Fruit fly (Drosophila melanogaster) whole organism, embryonic: ENCODE data around the gene Hpr1.

Experiments
- Blimp-1 ChIP-seq: fragments of 200-800 bp; sonication (Bioruptor generic); optimal IDR thresholded peaks from 3 replicates; lab custom pipeline; 2018; ENCODE audit warnings: missing biosample characterization, missing genetic modification characterization, mild to moderate bottlenecking, moderate library complexity, missing genetic modification reagents
- CG10321 ChIP-seq: fragments of 200-800 bp; sonication (Bioruptor generic); IDR thresholded peaks from 2 replicates; pipeline ENCODE4 v1.3.6; 2022; ENCODE audit warnings: missing biosample characterization, missing genetic modification characterization
- CG11723 ChIP-seq: fragments of 200-800 bp; sonication (Bioruptor generic); optimal IDR thresholded peaks from 2 replicates; lab custom pipeline; 2017; ENCODE audit warnings: missing biosample characterization, mild to moderate bottlenecking, missing genetic modification characterization
- CG12299 ChIP-seq: fragments of 200-800 bp; sonication (Bioruptor generic); optimal IDR thresholded peaks from 2 replicates; lab custom pipeline; 2018; ENCODE audit warnings: missing biosample characterization, mild to moderate bottlenecking, missing genetic modification characterization
- CG1233 ChIP-seq: fragments of 200-800 bp; sonication (Bioruptor generic); optimal IDR thresholded peaks from 4 replicates; lab custom pipeline; 2018; ENCODE audit warnings: missing biosample characterization, mild to moderate bottlenecking, missing genetic modification characterization
- CG12942 ChIP-seq: fragments of 200-800 bp; sonication (Bioruptor generic); optimal IDR thresholded peaks from 3 replicates; lab custom pipeline; 2016; ENCODE audit warnings: missing biosample characterization, missing genetic modification characterization
- CG13287 ChIP-seq: fragments of 200-800 bp; sonication (Bioruptor generic); IDR thresholded peaks from 2 replicates; pipeline ENCODE4 v1.3.6; 2022; ENCODE audit warnings: missing biosample characterization, missing genetic modification characterization; ENCODE audit not compliant: partially characterized antibody
- CG14860 ChIP-seq: fragments of 200-800 bp; sonication (Bioruptor generic); IDR thresholded peaks from 3 replicates; pipeline ENCODE4 v1.3.6; 2022; ENCODE audit warnings: missing biosample characterization, missing genetic modification characterization; ENCODE audit not compliant: partially characterized antibody
- CG1647 ChIP-seq: fragments of 200-800 bp; sonication (Bioruptor generic); optimal IDR thresholded peaks from 3 replicates; lab custom pipeline; 2016; ENCODE audit warnings: missing biosample characterization, missing genetic modification characterization
- CG16815 ChIP-seq: fragments of 200-800 bp; sonication (Bioruptor generic); optimal IDR thresholded peaks from 3 replicates; lab custom pipeline; 2017; ENCODE audit warnings: missing biosample characterization, mild to moderate bottlenecking, missing genetic modification characterization
- CG17361 ChIP-seq: fragments of 200-800 bp; sonication (Bioruptor generic); IDR thresholded peaks from 3 replicates; pipeline ENCODE4 v1.3.6; 2022; ENCODE audit warnings: missing biosample characterization, missing genetic modification characterization
- CG17802 ChIP-seq: fragments of 200-800 bp; sonication (Bioruptor generic); optimal IDR thresholded peaks from 2 replicates; lab custom pipeline; 2018; ENCODE audit warnings: missing biosample characterization, mild to moderate bottlenecking, missing genetic modification characterization, moderate library complexity
- CG2678 ChIP-seq: fragments of 200-800 bp; sonication (Bioruptor generic); optimal IDR thresholded peaks from 3 replicates; lab custom pipeline; 2019; ENCODE audit warnings: missing biosample characterization, mild to moderate bottlenecking, missing genetic modification characterization, moderate library complexity
- CG32532 ChIP-seq: fragments of 200-800 bp; sonication (Bioruptor generic); IDR thresholded peaks from 2 replicates; pipeline ENCODE4 v1.3.6; 2022; ENCODE audit warnings: missing biosample characterization, missing genetic modification characterization
- CG32767 ChIP-seq: fragments of 200-800 bp; sonication (Bioruptor generic); IDR thresholded peaks from 2 replicates; pipeline ENCODE4 v1.3.6; 2022; ENCODE audit warnings: missing biosample characterization, missing genetic modification characterization
- CG33557 ChIP-seq: fragments of 200-800 bp; sonication (Bioruptor generic); optimal IDR thresholded peaks from 2 replicates; lab custom pipeline; 2019; ENCODE audit warnings: missing biosample characterization, mild to moderate bottlenecking, missing genetic modification characterization, moderate library complexity
- CG34422 ChIP-seq: fragments of 200-800 bp; sonication (Bioruptor generic); IDR thresholded peaks from 3 replicates; pipeline ENCODE4 v1.3.6; 2022; ENCODE audit warnings: missing biosample characterization, missing genetic modification characterization
- CG42726 ChIP-seq: fragments of 200-800 bp; sonication (Bioruptor generic); IDR thresholded peaks from 2 replicates; pipeline ENCODE4 v1.3.6; 2022; ENCODE audit warnings: missing biosample characterization, missing genetic modification characterization; ENCODE audit not compliant: partially characterized antibody
- CG5245 ChIP-seq: fragments of 200-800 bp; sonication (Bioruptor generic); optimal IDR thresholded peaks from 3 replicates; lab custom pipeline; 2016; ENCODE audit warnings: missing biosample characterization, missing genetic modification characterization
- CG6689 ChIP-seq: fragments of 200-800 bp; sonication (Bioruptor generic); IDR thresholded peaks from 2 replicates; pipeline ENCODE4 v1.3.6; 2022; ENCODE audit warnings: missing biosample characterization, missing genetic modification characterization
- CG7987 ChIP-seq: fragments of 200-800 bp; sonication (Bioruptor generic); optimal IDR thresholded peaks from 2 replicates; lab custom pipeline; 2018; ENCODE audit warnings: missing biosample characterization, mild to moderate bottlenecking, missing genetic modification characterization, moderate library complexity
- CG8281 ChIP-seq: fragments of 200-800 bp; sonication (Bioruptor generic); optimal IDR thresholded peaks from 2 replicates; lab custom pipeline; 2018; ENCODE audit warnings: missing biosample characterization, mild to moderate bottlenecking, missing genetic modification characterization, moderate library complexity
- CG9215 ChIP-seq: fragments of 200-800 bp; sonication (Bioruptor generic); IDR thresholded peaks from 2 replicates; pipeline ENCODE4 v1.3.6; 2022; ENCODE audit warnings: missing biosample characterization, missing genetic modification characterization
- Drgx ChIP-seq: fragments of 200-800 bp; sonication (Bioruptor generic); IDR thresholded peaks from 2 replicates; pipeline ENCODE4 v1.3.6; 2022; ENCODE audit warnings: missing biosample characterization, missing genetic modification characterization
- Gsc ChIP-seq: fragments of 200-800 bp; sonication (Bioruptor generic); IDR thresholded peaks from 2 replicates; pipeline ENCODE4 v1.3.6; 2022; ENCODE audit warnings: missing biosample characterization, missing genetic modification characterization
- Hey ChIP-seq: fragments of 200-800 bp; sonication (Bioruptor generic); optimal IDR thresholded peaks from 3 replicates; lab custom pipeline; 2018; ENCODE audit warnings: missing biosample characterization, mild to moderate bottlenecking, missing genetic modification characterization
- Nf-YC ChIP-seq: fragments of 200-800 bp; optimal IDR thresholded peaks from 3 replicates; lab custom pipeline; 2019; ENCODE audit warnings: missing biosample characterization, mild to moderate bottlenecking, missing genetic modification characterization, moderate library complexity
- PHDP ChIP-seq: fragments of 200-800 bp; sonication (Bioruptor generic); optimal IDR thresholded peaks from 3 replicates; lab custom pipeline; 2018; ENCODE audit warnings: missing biosample characterization, mild to moderate bottlenecking, missing genetic modification characterization, moderate library complexity
- Side ChIP-seq: fragments of 200-800 bp; sonication (Bioruptor generic); optimal IDR thresholded peaks from 2 replicates; lab custom pipeline; 2016; ENCODE audit warnings: missing biosample characterization, missing genetic modification characterization
- ase ChIP-seq: fragments of 200-800 bp; sonication (Bioruptor generic); IDR thresholded peaks from 3 replicates; pipeline ENCODE4 v1.3.6; 2022; ENCODE audit warnings: missing biosample characterization, missing genetic modification characterization
- ash1 ChIP-seq: fragments of 200-800 bp; sonication (Bioruptor generic); optimal IDR thresholded peaks from 2 replicates; lab custom pipeline; 2018; ENCODE audit warnings: missing biosample characterization, mild to moderate bottlenecking, missing genetic modification characterization
- chif ChIP-seq, 2 experiments: fragments of 200-800 bp; sonication (Bioruptor generic); optimal IDR thresholded peaks; 3 replicates each; lab custom pipeline; 2016; ENCODE audit warnings: missing biosample characterization in 2 of 2, missing genetic modification characterization in 2 of 2
- eve ChIP-seq, 2 experiments: fragments of >200 bp; optimal IDR thresholded peaks; 2 replicates each; lab custom pipeline; 2017; ENCODE audit warnings: missing biosample characterization in 2 of 2, missing genetic modification characterization in 2 of 2
- fru ChIP-seq: fragments of >200 bp; optimal IDR thresholded peaks from 2 replicates; lab custom pipeline; 2017
- gsb-n ChIP-seq: fragments of 200-800 bp; sonication (Bioruptor generic); optimal IDR thresholded peaks from 3 replicates; lab custom pipeline; 2018; ENCODE audit warnings: missing biosample characterization, mild to moderate bottlenecking, missing genetic modification characterization
- h ChIP-seq: fragments of >200 bp; optimal IDR thresholded peaks from 2 replicates; lab custom pipeline; 2017
- hbn ChIP-seq: fragments of 200-800 bp; sonication (Bioruptor generic); IDR thresholded peaks from 2 replicates; pipeline ENCODE4 v1.3.6; 2022; ENCODE audit warnings: missing biosample characterization, missing genetic modification characterization; ENCODE audit not compliant: partially characterized antibody
- lov ChIP-seq, 2 experiments: fragments of 200-800 bp in 1 of 2; fragments of >200 bp in 1 of 2; sonication (Bioruptor generic) in 1 of 2; IDR thresholded peaks in 1 of 2; optimal IDR thresholded peaks in 1 of 2; 2 replicates in 1 of 2; 3 replicates in 1 of 2; pipeline versions ENCODE4 v1.3.6 to Lab custom; 2017 to 2022; ENCODE audit warnings: missing biosample characterization in 1 of 2, missing genetic modification characterization in 1 of 2
- oc ChIP-seq: fragments of 200-800 bp; sonication (Bioruptor generic); optimal IDR thresholded peaks from 2 replicates; lab custom pipeline; 2018; ENCODE audit warnings: missing biosample characterization, mild to moderate bottlenecking, missing genetic modification characterization, moderate library complexity
- peb ChIP-seq: fragments of 200-800 bp; sonication (Bioruptor generic); IDR thresholded peaks from 2 replicates; pipeline ENCODE4 v1.3.6; 2022; ENCODE audit warnings: missing biosample characterization, missing genetic modification characterization
- pnt ChIP-seq: fragments of 200-800 bp; sonication (Bioruptor generic); optimal IDR thresholded peaks from 3 replicates; lab custom pipeline; 2016; ENCODE audit warnings: missing biosample characterization, missing genetic modification characterization
- pros ChIP-seq: fragments of 200-800 bp; sonication (Bioruptor generic); optimal IDR thresholded peaks from 3 replicates; lab custom pipeline; 2019; ENCODE audit warnings: missing biosample characterization, mild to moderate bottlenecking, missing genetic modification characterization, moderate library complexity
- sd ChIP-seq: fragments of 200-800 bp; sonication (Bioruptor generic); optimal IDR thresholded peaks from 3 replicates; lab custom pipeline; 2018; ENCODE audit warnings: missing biosample characterization, mild to moderate bottlenecking, missing genetic modification characterization, moderate library complexity
- shn ChIP-seq: fragments of 200-800 bp; sonication (Bioruptor generic); optimal IDR thresholded peaks from 3 replicates; lab custom pipeline; 2016; ENCODE audit warnings: missing biosample characterization, missing genetic modification characterization
- sim ChIP-seq: fragments of 200-800 bp; sonication (Bioruptor generic); IDR thresholded peaks from 2 replicates; pipeline ENCODE4 v1.3.6; 2022; ENCODE audit warnings: missing biosample characterization, missing genetic modification characterization
- tio ChIP-seq: fragments of 200-800 bp; sonication (Bioruptor generic); optimal IDR thresholded peaks from 2 replicates; lab custom pipeline; 2017; ENCODE audit warnings: missing biosample characterization, missing genetic modification characterization, inconsistent platforms
- trh ChIP-seq: fragments of 200-800 bp; sonication (Bioruptor generic); optimal IDR thresholded peaks from 2 replicates; lab custom pipeline; 2016; ENCODE audit warnings: missing biosample characterization, missing genetic modification characterization
- ttk ChIP-seq: fragments of 200-800 bp; sonication (Bioruptor generic); IDR thresholded peaks from 2 replicates; pipeline ENCODE4 v2.1.2; 2022; ENCODE audit warnings: missing biosample characterization, missing genetic modification characterization
- vvl ChIP-seq: fragments of 200-800 bp; sonication (Bioruptor generic); IDR thresholded peaks from 2 replicates; pipeline ENCODE4 v1.3.6; 2022; ENCODE audit warnings: missing biosample characterization, missing genetic modification characterization
- wdn ChIP-seq: fragments of 200-800 bp; sonication (Bioruptor generic); IDR thresholded peaks from 2 replicates; pipeline ENCODE4 v1.3.6; 2022; ENCODE audit warnings: missing biosample characterization, missing genetic modification characterization
- wek ChIP-seq: fragments of 200-800 bp; sonication (Bioruptor generic); optimal IDR thresholded peaks from 3 replicates; lab custom pipeline; 2018; ENCODE audit warnings: missing biosample characterization, mild to moderate bottlenecking, missing genetic modification characterization, moderate library complexity

The Hpr1 gene

dm6 chr3R:5791497-5791896 lies 29.7 kb downstream of the Hpr1 start, which contains the start of gene Hpf1 (continued):
- TF ChIP-seq h (lab: Kevin White, UChicago) (no peak), lov (optimal IDR thresholded peaks at IDR 0.05; lab: Kevin White, UChicago) (no peak), lov (GFP tag; IDR thresholded peaks at IDR 0.05; lab: Robert Waterston, UW) (peak; percentile 92), CG16815 (GFP tag; lab: Kevin White, UChicago) (peak; percentile 98), ash1 (GFP tag; lab: Kevin White, UChicago) (peak; percentile 85), wek (GFP tag; lab: Kevin White, UChicago) (peak; percentile 99), shn (GFP tag; lab: Kevin White, UChicago) (peak; percentile 99), Drgx (GFP tag; lab: Robert Waterston, UW) (peak; percentile 98), CG2678 (tag; lab: Kevin White, UChicago) (peak; percentile 99), CG12942 (GFP tag; lab: Kevin White, UChicago) (peak; percentile 97), CG1647 (GFP tag; lab: Kevin White, UChicago) (peak; percentile 98), CG32767 (peak; percentile 97), Blimp-1 (GFP tag; lab: Kevin White, UChicago) (peak; percentile 95), CG6689 (GFP tag; lab: Robert Waterston, UW) (peak; percentile 98), oc (tag; lab: Kevin White, UChicago) (peak; percentile 97), CG17361 (GFP tag; lab: Robert Waterston, UW) (peak; percentile 99), CG32532 (GFP tag; lab: Robert Waterston, UW) (peak; percentile 99), eve (GFP tag; optimal IDR thresholded peaks at IDR 0.05; lab: Kevin White, UChicago) (no peak), PHDP (tag; lab: Kevin White, UChicago) (peak; percentile 99), CG33557 (GFP tag; lab: Kevin White, UChicago) (peak; percentile 89), CG10321 (GFP tag; lab: Robert Waterston, UW) (peak; percentile 80; the same call in 1 of the 2 replicates), CG42726 (GFP tag; lab: Robert Waterston, UW) (0 out of 2 replicates have a peak, but pooled peaks have one; percentile 29), CG13287 (GFP tag; lab: Robert Waterston, UW) (peak; percentile 42; the same call in 1 of the 2 replicates), Hey (tag; lab: Kevin White, UChicago) (peak; percentile 86), CG7987 (GFP tag; lab: Kevin White, UChicago) (peak; percentile 95), Gsc (GFP tag; lab: Robert Waterston, UW) (peak; percentile 92), sim (GFP tag; lab: Robert Waterston, UW) (peak; percentile 93), CG12299 (tag; lab: Kevin White, UChicago) (peak; percentile 97), CG5245 (GFP tag; lab: Kevin White, UChicago) (peak; percentile 97), wdn (GFP tag; lab: Robert Waterston, UW) (peak; percentile 97), pnt (GFP tag; lab: Kevin White, UChicago) (peak; percentile 98), Side (peak; percentile 98), peb (GFP tag; lab: Robert Waterston, UW) (peak; percentile 96), gsb-n (tag; lab: Kevin White, UChicago) (peak; percentile 96), ttk (peak; percentile 94), chif (GFP tag; optimal IDR thresholded peaks at IDR 0.05; lab: Kevin White, UChicago) (peak; percentile 98), CG9215 (GFP tag; lab: Robert Waterston, UW) (peak; percentile 97), CG34422 (GFP tag; lab: Robert Waterston, UW) (peak; percentile 98), trh (GFP tag; lab: Kevin White, UChicago) (peak; percentile 96), CG17802 (tag; lab: Kevin White, UChicago) (peak; percentile 79), CG1233 (GFP tag; lab: Kevin White, UChicago) (peak; percentile 97), ase (GFP tag; lab: Robert Waterston, UW) (peak; percentile 97), pros (GFP tag; lab: Kevin White, UChicago) (peak; percentile 30), CG11723 (GFP tag; lab: Kevin White, UChicago) (peak; percentile 95), CG8281 (tag; lab: Kevin White, UChicago) (peak; percentile 91), vvl (GFP tag; lab: Robert Waterston, UW) (peak; percentile 98), tio (GFP tag; lab: Kevin White, UChicago) (peak; percentile 98), fru (no peak), sd (tag; lab: Kevin White, UChicago) (peak; percentile 94), Nf-YC (peak; percentile 90), CG14860 (GFP tag; lab: Robert Waterston, UW) (no peak), hbn (GFP tag; lab: Robert Waterston, UW) (no peak)
